Worm (Caenorhabditis elegans) whole organism, late embryonic: ENCODE results near the gene kreg-1.

Experiments
- K02D7.2 ChIP-seq: sonication (generic microtip); optimal IDR thresholded peaks from 2 replicates; lab custom pipeline; 2017; ENCODE audit warnings: mild to moderate bottlenecking, missing genetic modification characterization, missing compliant biosample characterization
- Y22D7AL.16 ChIP-seq: sonication (generic microtip); optimal IDR thresholded peaks from 2 replicates; lab custom pipeline; 2016; ENCODE audit warnings: missing genetic modification characterization, missing compliant biosample characterization
- ahr-1 ChIP-seq: sonication (generic microtip); optimal IDR thresholded peaks from 2 replicates; lab custom pipeline; 2016; ENCODE audit warnings: missing genetic modification characterization, missing compliant biosample characterization
- ama-1 ChIP-seq: fragments of 150-350 bp; optimal IDR thresholded peaks from 2 replicates; lab custom pipeline; 2014
- ceh-18 ChIP-seq: sonication (generic microtip); optimal IDR thresholded peaks from 2 replicates; lab custom pipeline; 2016; ENCODE audit warnings: missing genetic modification characterization, missing compliant biosample characterization
- ceh-22 ChIP-seq: sonication (generic microtip); optimal IDR thresholded peaks from 2 replicates; lab custom pipeline; 2017; ENCODE audit warnings: missing biosample characterization, missing genetic modification characterization
- ceh-6 ChIP-seq: fragments of 200-800 bp; sonication (Bioruptor generic); optimal IDR thresholded peaks from 2 replicates; lab custom pipeline; 2018; ENCODE audit warnings: mild to moderate bottlenecking, missing genetic modification characterization, missing compliant biosample characterization
- elt-2 ChIP-seq: sonication (generic microtip); optimal IDR thresholded peaks from 2 replicates; lab custom pipeline; 2016; ENCODE audit warnings: missing genetic modification reagents, missing genetic modification characterization, missing compliant biosample characterization
- elt-4 ChIP-seq: sonication (generic microtip); optimal IDR thresholded peaks from 2 replicates; lab custom pipeline; 2016; ENCODE audit warnings: missing genetic modification characterization, missing compliant biosample characterization
- fkh-10 ChIP-seq: fragments of 150-350 bp; optimal IDR thresholded peaks from 2 replicates; lab custom pipeline; 2014; ENCODE audit warnings: missing biosample characterization, missing genetic modification reagents, missing genetic modification characterization
- pha-4 ChIP-seq: fragments of 150-350 bp; optimal IDR thresholded peaks from 2 replicates; lab custom pipeline; 2018; ENCODE audit warnings: missing biosample characterization, missing genetic modification reagents, missing genetic modification characterization
- syd-9 ChIP-seq: sonication (generic microtip); optimal IDR thresholded peaks from 2 replicates; lab custom pipeline; 2016; ENCODE audit warnings: mild to moderate bottlenecking, missing genetic modification characterization, moderate library complexity, missing compliant biosample characterization
- unc-3 ChIP-seq, 2 experiments: fragments of 200-800 bp in 1 of 2; sonication (Bioruptor generic) in 1 of 2; sonication (generic microtip) in 1 of 2; conservative IDR thresholded peaks in 1 of 2; optimal IDR thresholded peaks in 1 of 2; 2 replicates each; pipeline versions ENCODE4 v1.3.6 to Lab custom; 2016 to 2022; ENCODE audit warnings: missing compliant biosample characterization in 2 of 2, missing genetic modification characterization in 2 of 2, missing genetic modification reagents in 1 of 2

DNA sequence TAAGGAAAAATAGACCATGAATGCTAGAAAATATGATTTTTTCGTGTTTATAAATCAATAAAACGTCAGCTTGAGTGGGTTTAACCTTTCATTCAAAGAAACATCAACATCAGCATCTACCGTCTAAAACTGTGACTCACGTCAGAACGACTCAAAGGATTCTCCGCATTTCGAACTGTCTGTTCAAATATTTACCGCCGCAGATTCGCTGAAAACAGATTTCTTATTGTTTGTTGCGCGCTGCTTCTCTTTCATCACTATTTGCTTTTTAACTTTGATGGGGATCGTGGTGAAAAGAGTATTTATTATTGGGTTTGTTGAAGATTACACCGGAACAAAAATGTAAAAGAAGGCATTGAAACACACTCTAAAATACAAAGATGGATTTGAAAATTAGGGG is 11.7 kb downstream of the kreg-1 start:
- TF ChIP-seq elt-4 (tag; lab: Kevin White, UChicago) (no peak), elt-2 (tag; lab: Kevin White, UChicago) (no peak), ama-1 (no peak), unc-3 (GFP tag; conservative IDR thresholded peaks at IDR 0.05; lab: Robert Waterston, UW) (no peak), unc-3 (tag; optimal IDR thresholded peaks at IDR 0.05; lab: Kevin White, UChicago) (no peak), ceh-22 (tag; lab: Kevin White, UChicago) (no peak), fkh-10 (GFP tag; lab: Kevin White, UChicago) (no peak), ahr-1 (tag; lab: Kevin White, UChicago) (no peak), ceh-18 (tag; lab: Kevin White, UChicago) (no peak), ceh-6 (GFP tag; lab: Kevin White, UChicago) (no peak), pha-4 (tag; lab: Kevin White, UChicago) (no peak), syd-9 (tag; lab: Kevin White, UChicago) (no peak), K02D7.2 (tag; lab: Kevin White, UChicago) (no peak), Y22D7AL.16 (tag; lab: Kevin White, UChicago) (no peak)
